Fruit fly (Drosophila melanogaster): ENCODE data around the gene Pgant6.
A peak's percentile ranks its signal among the peaks of the same experiment; 100 is the strongest.

Pgant6 gene

DNA sequence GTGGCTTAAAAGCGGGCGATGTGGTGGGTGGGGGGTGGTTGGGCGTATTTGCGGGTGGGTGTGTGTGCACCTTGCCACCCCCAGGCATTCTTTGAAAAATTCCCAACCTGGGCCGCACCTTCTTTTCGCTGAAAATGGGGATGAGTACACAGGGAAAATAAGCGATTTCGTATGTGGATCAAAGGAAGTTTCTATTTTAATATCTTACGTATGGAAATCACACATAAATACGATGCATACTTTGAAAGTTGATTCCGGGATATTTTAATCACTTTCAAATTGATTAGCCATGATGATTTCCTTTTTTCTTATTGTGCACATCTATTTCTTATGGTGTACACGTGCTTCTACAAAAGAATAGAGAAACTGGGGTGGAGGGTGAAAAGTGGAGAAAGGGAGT is 43.3 kb downstream of the Pgant6 start (continued):
- TF ChIP-seq CG8924 (tag; optimal IDR thresholded peaks at IDR 0.05) (peak; percentile 64), CG3726 (GFP tag; IDR thresholded peaks at IDR 0.05) (no peak), zfh1 (GFP tag; IDR thresholded peaks at IDR 0.05) (0 out of 3 replicates have a peak, but pooled peaks have one; percentile 37), stwl (tag; optimal IDR thresholded peaks at IDR 0.05) (no peak), CG13775 (GFP tag; optimal IDR thresholded peaks at IDR 0.05) (no peak), CG7745 (tag; optimal IDR thresholded peaks at IDR 0.05) (no peak), CG17385 (GFP tag; optimal IDR thresholded peaks at IDR 0.05) (peak; percentile 57), row (GFP tag; IDR thresholded peaks at IDR 0.05) (peak; percentile 74), MBD-R2 (GFP tag; IDR thresholded peaks at IDR 0.05) (peak; percentile 19; the same call in 1 of the 2 replicates), jing (GFP tag; optimal IDR thresholded peaks at IDR 0.05) (peak; percentile 6), Kr (GFP tag; optimal IDR thresholded peaks at IDR 0.05) (no peak), slp2 (GFP tag; optimal IDR thresholded peaks at IDR 0.05) (no peak), CG7963 (GFP tag; IDR thresholded peaks at IDR 0.05; ENCODE audit: partially characterized antibody) (no peak), pita (GFP tag; optimal IDR thresholded peaks at IDR 0.05) (no peak), CG3163 (GFP tag; optimal IDR thresholded peaks at IDR 0.05) (no peak), az2 (GFP tag; optimal IDR thresholded peaks at IDR 0.05) (peak; percentile 48), Opbp (GFP tag; IDR thresholded peaks at IDR 0.05; ENCODE audit: partially characterized antibody) (no peak), CG12155 (GFP tag; optimal IDR thresholded peaks at IDR 0.05) (peak; percentile 21), HLH54F (GFP tag; optimal IDR thresholded peaks at IDR 0.05) (peak; percentile 1), E2f1 (GFP tag; IDR thresholded peaks at IDR 0.05) (0 out of 2 replicates have a peak, but pooled peaks have one; percentile 29), nerfin-1 (tag; optimal IDR thresholded peaks at IDR 0.05) (peak; percentile 64), gcm2 (GFP tag; optimal IDR thresholded peaks at IDR 0.05) (no peak), Nf-YB (GFP tag; optimal IDR thresholded peaks at IDR 0.05) (peak; percentile 22), CG9876 (GFP tag; optimal IDR thresholded peaks at IDR 0.05) (no peak), CG8944 (GFP tag; optimal IDR thresholded peaks at IDR 0.05) (no peak), CG4854 (GFP tag; optimal IDR thresholded peaks at IDR 0.05) (no peak), CG1024 (GFP tag; IDR thresholded peaks at IDR 0.05) (no peak), CG15514 (GFP tag; optimal IDR thresholded peaks at IDR 0.05) (peak; percentile 52), Optix (GFP tag; IDR thresholded peaks at IDR 0.05) (no peak), ATbp (GFP tag; optimal IDR thresholded peaks at IDR 0.05) (peak; percentile 75), Aef1 (GFP tag; IDR thresholded peaks at IDR 0.05) (peak; percentile 39; the same call in 2 of the 3 replicates), repo (GFP tag; optimal IDR thresholded peaks at IDR 0.05) (no peak), CG1832 (GFP tag; optimal IDR thresholded peaks at IDR 0.05) (no peak), disco-r (GFP tag; optimal IDR thresholded peaks at IDR 0.05) (no peak), peb (GFP tag; IDR thresholded peaks at IDR 0.05) (no peak), Nf-YC (tag; optimal IDR thresholded peaks at IDR 0.05) (peak; percentile 45), insv (GFP tag; optimal IDR thresholded peaks at IDR 0.05) (no peak), CG6654 (GFP tag; optimal IDR thresholded peaks at IDR 0.05) (no peak), CG10366 (GFP tag; IDR thresholded peaks at IDR 0.05) (peak; percentile 22; the same call in 1 of the 2 replicates), gce (GFP tag; IDR thresholded peaks at IDR 0.05) (peak; percentile 37; the same call in 1 of the 3 replicates), vfl (GFP tag; optimal IDR thresholded peaks at IDR 0.05) (no peak), Hey (tag; optimal IDR thresholded peaks at IDR 0.05) (peak; percentile 26), Fer2 (tag; optimal IDR thresholded peaks at IDR 0.05) (no peak), CG3847 (GFP tag; IDR thresholded peaks at IDR 0.05) (no peak), Hsf (GFP tag; optimal IDR thresholded peaks at IDR 0.05) (no peak), CG32767 (GFP tag; IDR thresholded peaks at IDR 0.05) (no peak), otp (GFP tag; IDR thresholded peaks at IDR 0.05) (no peak), HHEX (GFP tag; optimal IDR thresholded peaks at IDR 0.05) (peak; percentile 62), CG12071 (GFP tag; optimal IDR thresholded peaks at IDR 0.05) (peak; percentile 40), HLH4C (GFP tag; IDR thresholded peaks at IDR 0.05; ENCODE audit: partially characterized antibody) (no peak), CG42726 (GFP tag; IDR thresholded peaks at IDR 0.05; ENCODE audit: partially characterized antibody) (no peak)

Data from whole organism, embryonic.